Worm (Caenorhabditis elegans): ENCODE results near the gene F13E9.19.

The F13E9.19 gene

DNA sequence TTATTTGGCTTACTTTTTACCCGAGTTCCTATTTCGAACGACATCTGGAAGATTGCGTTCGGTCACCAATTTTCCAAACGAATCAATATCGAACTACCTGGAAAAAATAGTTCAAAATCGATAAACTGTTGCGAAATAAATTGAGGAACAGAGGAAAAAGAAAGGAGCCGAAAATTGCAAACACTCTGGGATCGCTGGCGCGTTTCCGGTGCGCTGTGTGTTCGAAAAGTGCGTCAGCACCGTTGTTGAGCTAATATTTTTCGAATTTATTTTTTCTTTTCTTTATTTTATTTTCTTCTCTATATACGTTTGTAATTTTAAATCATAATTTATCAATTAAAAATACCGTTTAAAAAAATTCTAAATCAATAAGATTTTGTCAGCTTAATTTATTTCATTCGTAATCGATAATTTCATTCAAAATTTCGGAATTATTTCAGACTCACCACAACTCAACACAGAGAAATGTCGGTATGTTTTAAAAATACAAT, 33.9 kb downstream of the F13E9.19 start, which contains the start of the genes dnc-1 and lsm-7:
dnc-1 (minus strand) TSS at position 142 of the 491 bp plus-strand sequence.
lsm-7 (plus strand) TSS at position 441 of the 491 bp plus-strand sequence.
- peak; percentile 39 for TF ChIP-seq F33H1.4 (GFP tag; IDR thresholded peaks at IDR 0.05)
- no peak for TF ChIP-seq attf-3 (GFP tag; conservative IDR thresholded peaks at IDR 0.05)
- TF ChIP-seq ccch-3 (GFP tag; optimal IDR thresholded peaks at IDR 0.05) = no peak
- no peak for TF ChIP-seq mxl-1 (tag; optimal IDR thresholded peaks at IDR 0.05)
- TF ChIP-seq lin-26 (GFP tag; IDR thresholded peaks at IDR 0.05) = peak; percentile 59; the same call in 1 of the 2 replicates
- no peak for TF ChIP-seq rec-8 (tag; optimal IDR thresholded peaks at IDR 0.05)
- no peak for TF ChIP-seq nhr-90 (tag; optimal IDR thresholded peaks at IDR 0.05)
- no peak for TF ChIP-seq gei-17 (GFP tag; optimal IDR thresholded peaks at IDR 0.05)
- peak; percentile 52 for TF ChIP-seq K12H6.12 (tag; optimal IDR thresholded peaks at IDR 0.05)
- TF ChIP-seq zfh-2 (GFP tag; conservative IDR thresholded peaks at IDR 0.05) = peak; percentile 58; the same call in 1 of the 2 replicates
- TF ChIP-seq ceh-40 (GFP tag; IDR thresholded peaks at IDR 0.05) = no peak
- no peak for TF ChIP-seq ceh-91 (GFP tag; IDR thresholded peaks at IDR 0.05)
- TF ChIP-seq egl-18 (GFP tag; IDR thresholded peaks at IDR 0.05) = no peak
- TF ChIP-seq hrde-1 (tag; optimal IDR thresholded peaks at IDR 0.05; ENCODE audit: borderline replicate concordance) = no peak
- no peak for TF ChIP-seq efl-1 (GFP tag; optimal IDR thresholded peaks at IDR 0.05)
- peak; percentile 51 for TF ChIP-seq tbp1 (GFP tag; optimal IDR thresholded peaks at IDR 0.05)
- TF ChIP-seq mes-4 (tag; optimal IDR thresholded peaks at IDR 0.05) = no peak
- TF ChIP-seq Y53G8AR.9 (GFP tag; conservative IDR thresholded peaks at IDR 0.05) = peak; percentile 67
- TF ChIP-seq lin-40 (tag; optimal IDR thresholded peaks at IDR 0.05) = peak; percentile 26
- TF ChIP-seq ztf-6 (GFP tag; IDR thresholded peaks at IDR 0.05) = no peak
- TF ChIP-seq F57A8.1 (GFP tag; optimal IDR thresholded peaks at IDR 0.05) = no peak
- peak; percentile 51 for TF ChIP-seq lsl-1 (GFP tag; optimal IDR thresholded peaks at IDR 0.05)
- TF ChIP-seq D2030.7 (GFP tag; IDR thresholded peaks at IDR 0.05) = no peak
- TF ChIP-seq ceh-27 (GFP tag; optimal IDR thresholded peaks at IDR 0.05) = peak; percentile 3
- no peak for TF ChIP-seq atf-7 (tag; optimal IDR thresholded peaks at IDR 0.05)
- TF ChIP-seq F49E8.2 (tag; optimal IDR thresholded peaks at IDR 0.05; ENCODE audit: insufficient read depth) = no peak
- no peak for TF ChIP-seq lir-1 (GFP tag; conservative IDR thresholded peaks at IDR 0.05)
- TF ChIP-seq somi-1 (GFP tag; optimal IDR thresholded peaks at IDR 0.05) = peak; percentile 52
- no peak for TF ChIP-seq snpc-1.1 (tag; optimal IDR thresholded peaks at IDR 0.05; ENCODE audit: insufficient read depth)
- peak; percentile 96 for TF ChIP-seq attf-5 (GFP tag; optimal IDR thresholded peaks at IDR 0.05)
- no peak for TF ChIP-seq nfya-2 (GFP tag; IDR thresholded peaks at IDR 0.05)
- TF ChIP-seq F39B2.1 (GFP tag; IDR thresholded peaks at IDR 0.05) = no peak
- TF ChIP-seq ztf-25 (GFP tag; IDR thresholded peaks at IDR 0.05) = no peak
- TF ChIP-seq let-526 (GFP tag; IDR thresholded peaks at IDR 0.05) = no peak
- TF ChIP-seq aptf-3 (GFP tag; IDR thresholded peaks at IDR 0.05) = no peak
- TF ChIP-seq ets-4 (GFP tag; optimal IDR thresholded peaks at IDR 0.05) = no peak
- TF ChIP-seq hmg-20 (GFP tag; IDR thresholded peaks at IDR 0.05) = no peak
- TF ChIP-seq F22D6.2 (tag; optimal IDR thresholded peaks at IDR 0.05) = no peak
- TF ChIP-seq hlh-12 (tag; optimal IDR thresholded peaks at IDR 0.05) = no peak
- peak; percentile 65 for TF ChIP-seq mcd-1 (GFP tag; IDR thresholded peaks at IDR 0.05)
- TF ChIP-seq F23B12.7 (tag; optimal IDR thresholded peaks at IDR 0.05; ENCODE audit: insufficient read depth) = peak; percentile 80
- no peak; the same call in 1 of the 2 replicates for TF ChIP-seq B0336.3 (GFP tag; IDR thresholded peaks at IDR 0.05)
- no peak for TF ChIP-seq Y79H2A.3 (GFP tag; conservative IDR thresholded peaks at IDR 0.05)
- no peak for TF ChIP-seq sea-2 (GFP tag; IDR thresholded peaks at IDR 0.05)
- peak; percentile 18 for TF ChIP-seq athp-1 (tag; optimal IDR thresholded peaks at IDR 0.05)
- TF ChIP-seq madf-10 (tag; optimal IDR thresholded peaks at IDR 0.05) = peak; percentile 5
- TF ChIP-seq mel-28 (tag; optimal IDR thresholded peaks at IDR 0.05; ENCODE audit: borderline replicate concordance) = no peak
- peak; percentile 53 for TF ChIP-seq ZK185.1 (tag; optimal IDR thresholded peaks at IDR 0.05; ENCODE audit: poor library complexity, severe bottlenecking)

All from whole organism, young adult.